Worm (Caenorhabditis elegans): ENCODE measurements around the gene nas-12.

ce11 chrIV:10177779-10178178 is 46.0 kb upstream of the nas-12 start, which contains the start of gene mspn-1:
- TF ChIP-seq ama-1 (optimal IDR thresholded peaks at IDR 0.05) (no peak), hnd-1 (tag; optimal IDR thresholded peaks at IDR 0.05) (no peak), pes-1 (GFP tag; IDR thresholded peaks at IDR 0.05) (no peak), tra-4 (tag; optimal IDR thresholded peaks at IDR 0.05) (no peak)

All from whole organism, early embryonic.